Worm (Caenorhabditis elegans): ENCODE results near the gene C16A3.5.

Gene C16A3.5

ce11 chrIII:6379129-6379528 is 1.4 kb upstream of the C16A3.5 start, which contains the start of gene C16A3.6:
TSS of gene C16A3.6 (plus strand) at chrIII:6379212.
- TF ChIP-seq rnt-1 (tag; optimal IDR thresholded peaks at IDR 0.05) (no peak), hlh-30 (tag; optimal IDR thresholded peaks at IDR 0.05; ENCODE audit: insufficient read depth) (peak; percentile 25), pqm-1 (tag; optimal IDR thresholded peaks at IDR 0.05) (no peak)

DNA sequence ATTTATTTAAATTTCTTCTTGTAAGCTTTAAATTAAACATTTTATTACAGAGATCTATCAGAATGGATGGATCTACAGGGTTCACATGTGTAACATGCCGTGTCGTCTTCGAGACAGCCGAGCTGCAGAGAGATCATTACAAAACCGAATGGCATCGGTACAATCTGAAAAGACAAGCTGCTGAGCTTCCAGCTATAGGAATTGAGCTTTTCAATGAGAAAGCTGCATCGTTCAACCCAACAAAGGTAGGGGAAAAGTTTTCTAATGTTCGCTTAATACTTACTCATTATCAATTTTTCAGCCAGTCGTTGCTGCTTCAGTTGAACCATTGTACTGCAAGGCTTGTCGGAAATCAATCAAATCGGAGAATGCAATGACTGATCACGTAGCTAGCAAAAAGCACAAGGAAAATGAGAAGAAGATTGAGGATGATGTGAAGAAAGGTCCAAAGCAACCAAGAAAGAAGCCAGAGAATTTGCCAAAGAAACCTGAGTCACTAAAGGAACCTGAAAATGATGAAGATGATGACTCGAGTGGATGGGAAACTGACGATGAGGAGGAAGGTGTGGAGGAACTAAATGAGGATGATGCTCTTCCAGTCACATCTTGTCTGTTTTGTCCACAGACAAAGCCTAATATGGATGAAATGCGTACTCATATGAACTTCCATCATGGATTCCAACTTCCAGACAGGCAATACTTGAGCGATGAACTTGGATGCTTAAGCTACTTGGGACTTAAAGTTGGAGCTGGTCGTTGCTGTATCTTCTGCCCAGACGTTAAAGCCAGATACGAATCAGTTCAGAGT is 1.2 kb downstream of the C16A3.5 start, which contains the start of gene znf-622:
znf-622 (plus strand) TSS at position 51 of the 808 bp plus-strand sequence.
- TF ChIP-seq pag-3 (tag; optimal IDR thresholded peaks at IDR 0.05; ENCODE audit: borderline replicate concordance): no peak
- TF ChIP-seq rnt-1 (tag; optimal IDR thresholded peaks at IDR 0.05): no peak
- no peak for TF ChIP-seq fkh-6 (tag; optimal IDR thresholded peaks at IDR 0.05)
- TF ChIP-seq odd-2 (tag; optimal IDR thresholded peaks at IDR 0.05): no peak
- TF ChIP-seq ref-2 (tag; optimal IDR thresholded peaks at IDR 0.05): no peak
- TF ChIP-seq ahr-1 (tag; optimal IDR thresholded peaks at IDR 0.05): no peak
- no peak for TF ChIP-seq pax-1 (tag; optimal IDR thresholded peaks at IDR 0.05)
- no peak for TF ChIP-seq eyg-1 (tag; optimal IDR thresholded peaks at IDR 0.05)
- no peak for TF ChIP-seq che-1 (tag; optimal IDR thresholded peaks at IDR 0.05)

DNA sequence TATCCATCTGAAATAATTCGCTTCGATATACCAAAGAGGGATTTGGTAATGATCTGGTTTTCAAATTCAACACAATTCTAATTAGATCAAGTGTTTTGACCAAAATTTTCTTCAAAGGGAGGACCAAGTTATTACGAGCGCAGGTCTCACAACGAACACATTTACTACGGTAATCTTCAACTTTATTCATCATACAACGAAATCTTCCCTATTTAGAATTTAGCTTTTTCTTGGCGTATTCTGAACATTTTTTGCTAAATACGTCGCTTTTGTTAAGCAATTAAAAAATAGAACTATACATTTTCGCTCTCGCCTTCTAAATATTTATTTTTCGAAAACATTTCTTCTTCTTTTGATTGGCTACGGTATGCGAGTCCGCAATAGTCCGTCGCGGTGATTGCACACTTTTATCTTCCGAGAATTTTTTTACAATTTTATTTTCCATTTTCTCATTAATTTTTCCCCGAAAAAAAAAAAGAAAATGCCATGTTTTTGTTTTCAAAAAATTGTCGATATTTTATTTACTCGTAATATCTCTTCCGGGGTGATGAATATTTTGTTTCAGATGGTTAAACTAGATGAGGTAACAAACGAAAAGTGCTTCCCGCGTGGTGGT is 2.5 kb downstream of the C16A3.5 start, which contains the start of gene let-716:
let-716 (plus strand) TSS at position 566 of the 616 bp plus-strand sequence.
- TF ChIP-seq dmd-4 (tag; optimal IDR thresholded peaks at IDR 0.05; ENCODE audit: borderline replicate concordance): no peak
- TF ChIP-seq zip-5 (tag; optimal IDR thresholded peaks at IDR 0.05): no peak
- peak; percentile 69 for TF ChIP-seq nfya-1 (tag; optimal IDR thresholded peaks at IDR 0.05)
- TF ChIP-seq unc-42 (tag; optimal IDR thresholded peaks at IDR 0.05): peak; percentile 2

DNA sequence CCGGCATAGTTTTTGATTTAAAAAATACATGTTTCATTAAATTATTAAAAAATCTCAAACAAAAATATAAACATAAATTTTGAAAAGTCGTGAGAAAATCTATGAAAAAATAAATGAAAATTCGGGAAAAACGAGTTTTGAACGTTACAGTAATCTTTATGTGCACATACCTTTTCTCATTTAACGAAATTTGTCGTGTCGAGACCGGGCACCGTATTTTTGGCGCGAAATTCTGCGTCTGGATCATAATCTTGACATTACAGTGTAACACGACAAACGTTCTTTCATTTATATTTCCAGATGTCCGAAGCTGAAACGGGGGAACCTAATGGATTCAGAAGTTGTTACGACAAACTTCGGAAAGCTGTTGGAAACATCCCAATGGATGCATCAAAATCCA is 9.0 kb downstream of the C16A3.5 start, which contains the start of gene C16A3.2:
C16A3.2 (plus strand) TSS at position 301 of the 400 bp plus-strand sequence.
- TF ChIP-seq ahr-1 (tag; optimal IDR thresholded peaks at IDR 0.05): no peak
- TF ChIP-seq hlh-6 (tag; optimal IDR thresholded peaks at IDR 0.05): no peak
- no peak for TF ChIP-seq ceh-30 (tag; optimal IDR thresholded peaks at IDR 0.05)
- no peak for TF ChIP-seq ceh-48 (tag; optimal IDR thresholded peaks at IDR 0.05)
- TF ChIP-seq elt-2 (tag; optimal IDR thresholded peaks at IDR 0.05): no peak
- no peak for TF ChIP-seq pros-1 (tag; optimal IDR thresholded peaks at IDR 0.05)
- no peak for TF ChIP-seq ttx-3 (tag; optimal IDR thresholded peaks at IDR 0.05)
- TF ChIP-seq F13H6.1 (tag; optimal IDR thresholded peaks at IDR 0.05): no peak
- TF ChIP-seq nfya-1 (tag; optimal IDR thresholded peaks at IDR 0.05): no peak
- no peak for TF ChIP-seq sox-2 (GFP tag; IDR thresholded peaks at IDR 0.05)
- TF ChIP-seq ceh-14 (tag; optimal IDR thresholded peaks at IDR 0.05): no peak
- no peak for TF ChIP-seq ztf-16 (tag; optimal IDR thresholded peaks at IDR 0.05)
- TF ChIP-seq eyg-1 (tag; optimal IDR thresholded peaks at IDR 0.05): no peak

- TF ChIP-seq fkh-10 (GFP tag; optimal IDR thresholded peaks at IDR 0.05) (no peak), ama-1 (optimal IDR thresholded peaks at IDR 0.05) (no peak), C38D4.7 (GFP tag; optimal IDR thresholded peaks at IDR 0.05) (no peak), lin-11 (tag; optimal IDR thresholded peaks at IDR 0.05) (no peak), hlh-6 (tag; optimal IDR thresholded peaks at IDR 0.05) (no peak), che-1 (tag; optimal IDR thresholded peaks at IDR 0.05) (no peak), rnt-1 (tag; optimal IDR thresholded peaks at IDR 0.05) (no peak), K09A11.1 (tag; optimal IDR thresholded peaks at IDR 0.05; ENCODE audit: insufficient read depth) (no peak), ceh-48 (tag; optimal IDR thresholded peaks at IDR 0.05) (no peak), fkh-6 (tag; optimal IDR thresholded peaks at IDR 0.05) (no peak), tbx-2 (tag; optimal IDR thresholded peaks at IDR 0.05) (no peak)
Observed at ce11 chrIII:6390644-6391043, 10.1 kb downstream of the C16A3.5 start, which contains the start of gene smrc-1. TSS of gene smrc-1 (plus strand) at chrIII:6390944.

Data from whole organism, late embryonic.